Worm (Caenorhabditis elegans): Measurements from ENCODE around the gene str-229.

ce11 chrV:3889113-3889512 lies 13.2 kb downstream of the str-229 start, which contains the start of gene C17E7.13:
- no peak for TF ChIP-seq hlh-1 (tag; optimal IDR thresholded peaks at IDR 0.05)
- TF ChIP-seq ceh-83 (GFP tag; optimal IDR thresholded peaks at IDR 0.05), result no peak
- no peak for TF ChIP-seq ceh-43 (GFP tag; optimal IDR thresholded peaks at IDR 0.05)
- no peak for TF ChIP-seq nhr-76 (tag; optimal IDR thresholded peaks at IDR 0.05)
- no peak for TF ChIP-seq nhr-2 (tag; optimal IDR thresholded peaks at IDR 0.05)
- TF ChIP-seq ham-2 (GFP tag; optimal IDR thresholded peaks at IDR 0.05), result no peak
- no peak for TF ChIP-seq mls-2 (tag; optimal IDR thresholded peaks at IDR 0.05)
